In genomic region chr3L:2479250-2479649, dm6 we compare ENCODE assay signal across 1 fruit fly cellular context.
TF ChIP-seq lines count a peak whose summit lies in the region.

No protein-coding gene starts in this region.

TF ChIP-seq in whole organism, embryonic, 481 proteins besides CTCF, POLR2A, EP300 and RAD21 (continued from another document):
- TF ChIP-seq NFAT (GFP tag; IDR thresholded peaks at IDR 0.05; lab: Robert Waterston, UW) (no peak), sd (tag; optimal IDR thresholded peaks at IDR 0.05; lab: Kevin White, UChicago) (no peak), Trl (optimal IDR thresholded peaks at IDR 0.05; lab: Kevin White, UChicago) (no peak), Trl (GFP tag; optimal IDR thresholded peaks at IDR 0.05; lab: Kevin White, UChicago) (no peak), Chrac-16 (GFP tag; optimal IDR thresholded peaks at IDR 0.05; lab: Kevin White, UChicago) (peak; percentile 40), lilli (GFP tag; optimal IDR thresholded peaks at IDR 0.05; lab: Kevin White, UChicago) (peak; percentile 45), sens-2 (GFP tag; IDR thresholded peaks at IDR 0.05; lab: Robert Waterston, UW) (no peak), ind (GFP tag; optimal IDR thresholded peaks at IDR 0.05; lab: Kevin White, UChicago) (peak; percentile 28), gce (GFP tag; IDR thresholded peaks at IDR 0.05; lab: Robert Waterston, UW) (0 out of 3 replicates have a peak, but pooled peaks have one; percentile 35), Hsf (GFP tag; optimal IDR thresholded peaks at IDR 0.05; lab: Kevin White, UChicago) (peak; percentile 43), caup (GFP tag; optimal IDR thresholded peaks at IDR 0.05; lab: Kevin White, UChicago; ENCODE audit: severe bottlenecking) (peak; percentile 22), cas (GFP tag; IDR thresholded peaks at IDR 0.05; lab: Robert Waterston, UW) (no peak), Hr3 (GFP tag; optimal IDR thresholded peaks at IDR 0.05; lab: Kevin White, UChicago) (peak; percentile 14), Vsx1 (GFP tag; optimal IDR thresholded peaks at IDR 0.05; lab: Kevin White, UChicago) (no peak), CG6813 (GFP tag; optimal IDR thresholded peaks at IDR 0.05; lab: Kevin White, UChicago) (peak; percentile 54), CG8089 (GFP tag; optimal IDR thresholded peaks at IDR 0.05; lab: Kevin White, UChicago) (peak; percentile 17), gfzf (GFP tag; optimal IDR thresholded peaks at IDR 0.05; lab: Kevin White, UChicago) (no peak), CG4820 (GFP tag; optimal IDR thresholded peaks at IDR 0.05; lab: Kevin White, UChicago) (no peak), bsh (GFP tag; optimal IDR thresholded peaks at IDR 0.05; lab: Kevin White, UChicago) (peak; percentile 39 to 66), prd (optimal IDR thresholded peaks at IDR 0.05; lab: Kevin White, UChicago) (no peak), prd (GFP tag; IDR thresholded peaks at IDR 0.05; lab: Robert Waterston, UW) (peak; percentile 41; the same call in 1 of the 3 replicates), nerfin-2 (GFP tag; IDR thresholded peaks at IDR 0.05; lab: Robert Waterston, UW; ENCODE audit: partially characterized antibody) (no peak), luna (GFP tag; optimal IDR thresholded peaks at IDR 0.05; lab: Kevin White, UChicago) (no peak), CG5953 (GFP tag; IDR thresholded peaks at IDR 0.05; lab: Robert Waterston, UW) (no peak), ranshi (GFP tag; IDR thresholded peaks at IDR 0.05; lab: Robert Waterston, UW) (0 out of 2 replicates have a peak, but pooled peaks have one; percentile 10), H15 (GFP tag; IDR thresholded peaks at IDR 0.05; lab: Robert Waterston, UW) (no peak), vvl (GFP tag; IDR thresholded peaks at IDR 0.05; lab: Robert Waterston, UW) (peak; percentile 59), CG11695 (GFP tag; IDR thresholded peaks at IDR 0.05; lab: Robert Waterston, UW) (0 out of 3 replicates have a peak, but pooled peaks have one; percentile 43), toy (GFP tag; IDR thresholded peaks at IDR 0.05; lab: Robert Waterston, UW) (no peak), CoRest (tag; optimal IDR thresholded peaks at IDR 0.05; lab: Kevin White, UChicago) (peak; percentile 47), CG17829 (tag; optimal IDR thresholded peaks at IDR 0.05; lab: Kevin White, UChicago) (peak; percentile 40), CG1602 (GFP tag; optimal IDR thresholded peaks at IDR 0.05; lab: Kevin White, UChicago) (peak; percentile 15), ewg (GFP tag; optimal IDR thresholded peaks at IDR 0.05; lab: Kevin White, UChicago) (peak; percentile 12), da (GFP tag; optimal IDR thresholded peaks at IDR 0.05; lab: Kevin White, UChicago) (no peak), chif (GFP tag; optimal IDR thresholded peaks at IDR 0.05; lab: Kevin White, UChicago) (peak; percentile 48 to 63), crp (GFP tag; optimal IDR thresholded peaks at IDR 0.05; lab: Kevin White, UChicago) (no peak), Hr78 (GFP tag; optimal IDR thresholded peaks at IDR 0.05; lab: Kevin White, UChicago) (peak in 1 of 2 experiments; percentile 58), CG9437 (GFP tag; optimal IDR thresholded peaks at IDR 0.05; lab: Kevin White, UChicago) (peak; percentile 18), so (GFP tag; IDR thresholded peaks at IDR 0.05; lab: Robert Waterston, UW) (no peak), CG13296 (GFP tag; optimal IDR thresholded peaks at IDR 0.05; lab: Kevin White, UChicago) (peak; percentile 16), CG7786 (GFP tag; optimal IDR thresholded peaks at IDR 0.05; lab: Kevin White, UChicago) (peak; percentile 13), Pdp1 (GFP tag; optimal IDR thresholded peaks at IDR 0.05; lab: Kevin White, UChicago) (peak in 1 of 2 experiments; percentile 18)
TF ChIP-seq in whole organism, embryonic: peak in this region for 162.
